Fruit fly (Drosophila melanogaster) whole organism, prepupa: ENCODE results near the gene CG5071.

ENCODE experiments used
- CG11294 ChIP-seq: fragments of 200-800 bp; sonication (Bioruptor generic); IDR thresholded peaks from 2 replicates; pipeline ENCODE4 v1.3.6; 2022; ENCODE audit warnings: missing biosample characterization, missing genetic modification characterization
- CG11762 ChIP-seq: fragments of 200-800 bp; sonication (Bioruptor generic); optimal IDR thresholded peaks from 3 replicates; lab custom pipeline; 2016; ENCODE audit warnings: missing biosample characterization, missing genetic modification characterization; ENCODE audit not compliant: insufficient read depth
- CG15336 ChIP-seq: fragments of 200-800 bp; sonication (Bioruptor generic); IDR thresholded peaks from 2 replicates; pipeline ENCODE4 v1.3.6; 2022; ENCODE audit warnings: missing biosample characterization, missing genetic modification characterization
- CG16779 ChIP-seq: fragments of 200-800 bp; sonication (Bioruptor generic); optimal IDR thresholded peaks from 3 replicates; lab custom pipeline; 2017; ENCODE audit warnings: missing biosample characterization, mild to moderate bottlenecking, missing genetic modification characterization
- CG31627 ChIP-seq: fragments of 200-800 bp; sonication (Bioruptor generic); optimal IDR thresholded peaks from 3 replicates; lab custom pipeline; 2016; ENCODE audit warnings: missing biosample characterization, missing genetic modification characterization
- CG32006 ChIP-seq: fragments of 200-800 bp; sonication (Bioruptor generic); optimal IDR thresholded peaks from 3 replicates; lab custom pipeline; 2017; ENCODE audit warnings: missing biosample characterization, mild to moderate bottlenecking, missing genetic modification characterization
- CG3919 ChIP-seq: fragments of 200-800 bp; sonication (Bioruptor generic); optimal IDR thresholded peaks from 3 replicates; lab custom pipeline; 2016; ENCODE audit warnings: missing biosample characterization, missing genetic modification characterization
- CG4318 ChIP-seq: fragments of 200-800 bp; sonication (Bioruptor generic); optimal IDR thresholded peaks from 3 replicates; lab custom pipeline; 2017; ENCODE audit warnings: missing biosample characterization, mild to moderate bottlenecking, missing genetic modification characterization
- CG6276 ChIP-seq: fragments of 200-800 bp; sonication (Bioruptor generic); optimal IDR thresholded peaks from 2 replicates; lab custom pipeline; 2017; ENCODE audit warnings: missing biosample characterization, mild to moderate bottlenecking, missing genetic modification characterization
- CG6808 ChIP-seq: fragments of 200-800 bp; sonication (Bioruptor generic); optimal IDR thresholded peaks from 3 replicates; lab custom pipeline; 2017; ENCODE audit warnings: missing biosample characterization, missing genetic modification characterization, mild to moderate bottlenecking, moderate library complexity, missing genetic modification reagents
- CG6854 ChIP-seq: fragments of 200-800 bp; sonication (Bioruptor generic); optimal IDR thresholded peaks from 2 replicates; lab custom pipeline; 2017; ENCODE audit warnings: missing biosample characterization, mild to moderate bottlenecking, missing genetic modification characterization
- CG7368 ChIP-seq: fragments of 200-800 bp; sonication (Bioruptor generic); optimal IDR thresholded peaks from 3 replicates; lab custom pipeline; 2016; ENCODE audit warnings: missing biosample characterization, missing genetic modification characterization
- CG8119 ChIP-seq: fragments of 200-800 bp; sonication (Bioruptor generic); IDR thresholded peaks from 3 replicates; pipeline ENCODE4 v1.3.6; 2022; ENCODE audit warnings: missing biosample characterization, missing genetic modification characterization
- CG8319 ChIP-seq: fragments of 200-800 bp; sonication (Bioruptor generic); optimal IDR thresholded peaks from 3 replicates; lab custom pipeline; 2016; ENCODE audit warnings: missing biosample characterization, missing genetic modification characterization
- CG8632 ChIP-seq: fragments of 200-800 bp; sonication (Bioruptor generic); optimal IDR thresholded peaks from 3 replicates; lab custom pipeline; 2016; ENCODE audit warnings: missing biosample characterization, missing genetic modification characterization
- Eip75B ChIP-seq: fragments of 200-800 bp; sonication (Bioruptor generic); optimal IDR thresholded peaks from 3 replicates; lab custom pipeline; 2016; ENCODE audit warnings: missing biosample characterization, missing genetic modification characterization
- Eip78C ChIP-seq: fragments of 200-800 bp; sonication (Bioruptor generic); peaks from one replicate; lab custom pipeline; 2016; ENCODE audit warnings: missing biosample characterization, missing genetic modification characterization
- Eip93F ChIP-seq: fragments of 200-800 bp; sonication (Bioruptor generic); optimal IDR thresholded peaks from 2 replicates; lab custom pipeline; 2016; ENCODE audit warnings: missing biosample characterization, mild to moderate bottlenecking, missing genetic modification characterization
- Hr39 ChIP-seq: fragments of 200-800 bp; sonication (Bioruptor generic); optimal IDR thresholded peaks from 2 replicates; lab custom pipeline; 2016; ENCODE audit warnings: missing biosample characterization, missing genetic modification characterization
- Hr4 ChIP-seq: fragments of 200-800 bp; sonication (Bioruptor generic); optimal IDR thresholded peaks from 3 replicates; lab custom pipeline; 2016; ENCODE audit warnings: missing biosample characterization, missing genetic modification characterization
- OdsH ChIP-seq: fragments of 200-800 bp; sonication (Bioruptor generic); optimal IDR thresholded peaks from 3 replicates; lab custom pipeline; 2016; ENCODE audit warnings: missing biosample characterization, missing genetic modification characterization
- Sox102F ChIP-seq: fragments of 200-800 bp; sonication (Bioruptor generic); optimal IDR thresholded peaks from 2 replicates; lab custom pipeline; 2016; ENCODE audit warnings: missing biosample characterization, mild to moderate bottlenecking, missing genetic modification characterization
- achi ChIP-seq: fragments of 200-800 bp; sonication (Bioruptor generic); optimal IDR thresholded peaks from 3 replicates; lab custom pipeline; 2016; ENCODE audit warnings: missing biosample characterization, missing genetic modification characterization
- cyc ChIP-seq: fragments of 200-800 bp; sonication (Bioruptor generic); optimal IDR thresholded peaks from 3 replicates; lab custom pipeline; 2016; ENCODE audit warnings: missing biosample characterization, missing genetic modification characterization
- esn ChIP-seq: fragments of 200-800 bp; sonication (Bioruptor generic); optimal IDR thresholded peaks from 2 replicates; lab custom pipeline; 2016; ENCODE audit warnings: missing biosample characterization, mild to moderate bottlenecking, missing genetic modification characterization, moderate library complexity
- fd59A ChIP-seq: fragments of 200-800 bp; sonication (Bioruptor generic); optimal IDR thresholded peaks from 2 replicates; lab custom pipeline; 2017; ENCODE audit warnings: missing biosample characterization, mild to moderate bottlenecking, missing genetic modification characterization, missing genetic modification reagents
- net ChIP-seq: fragments of 200-800 bp; sonication (Bioruptor generic); optimal IDR thresholded peaks from 3 replicates; lab custom pipeline; 2016; ENCODE audit warnings: missing biosample characterization, missing genetic modification characterization
- spab ChIP-seq: fragments of 200-800 bp; sonication (Bioruptor generic); optimal IDR thresholded peaks from 2 replicates; lab custom pipeline; 2017; ENCODE audit warnings: missing biosample characterization, mild to moderate bottlenecking, missing genetic modification characterization, missing genetic modification reagents
- svp ChIP-seq: fragments of 200-800 bp; sonication (Bioruptor generic); peaks from one replicate; lab custom pipeline; 2016; ENCODE audit warnings: missing biosample characterization, missing genetic modification characterization
- vri ChIP-seq: fragments of 200-800 bp; sonication (Bioruptor generic); optimal IDR thresholded peaks from 3 replicates; lab custom pipeline; 2016; ENCODE audit warnings: missing biosample characterization, mild to moderate bottlenecking, missing genetic modification characterization

CG5071 gene

DNA sequence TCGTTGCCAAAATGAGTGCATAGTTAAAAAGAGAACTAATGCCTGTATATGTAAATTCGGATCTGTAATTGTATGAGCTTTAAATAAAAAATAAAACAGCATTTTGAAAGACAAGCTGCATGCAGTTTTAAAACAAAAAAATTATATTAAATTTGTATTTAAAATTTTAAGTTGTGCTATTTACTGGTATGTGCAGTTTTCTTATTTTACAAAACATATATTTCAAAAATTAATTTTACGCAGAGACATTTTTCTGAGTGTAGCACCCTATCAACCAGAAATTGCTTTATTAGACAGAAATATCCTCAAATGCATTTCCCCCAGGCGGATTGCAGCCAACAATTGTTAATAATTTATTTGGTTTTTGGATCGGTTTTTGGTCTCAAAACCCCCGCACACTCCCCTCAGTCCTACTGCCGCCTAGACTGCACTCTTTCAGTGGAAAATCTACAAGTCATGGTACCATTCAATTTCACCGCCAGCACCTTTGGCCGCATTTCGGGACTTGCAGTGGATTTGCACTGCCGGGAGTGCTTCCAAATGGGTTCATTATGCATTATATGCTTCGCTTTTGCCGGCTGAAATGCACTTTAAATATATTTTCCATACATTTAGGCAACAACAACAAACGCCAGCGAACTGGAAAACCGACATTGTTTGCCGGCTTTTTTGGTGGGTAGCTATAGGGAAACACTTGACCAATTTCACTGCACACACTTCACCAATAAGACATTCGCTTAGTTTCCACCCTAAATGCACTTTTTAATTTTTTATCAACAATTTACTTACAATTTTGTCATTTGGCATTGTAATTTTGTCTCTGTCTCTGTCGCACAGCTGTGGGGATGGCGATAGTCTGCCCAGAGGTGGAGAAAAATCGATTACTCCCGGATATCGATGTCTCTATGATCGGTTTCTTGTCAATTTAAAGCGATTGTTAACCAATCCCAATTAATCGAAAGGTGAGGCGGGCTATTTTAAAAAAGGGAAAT lies 5.9 kb downstream of the CG5071 start, which contains the start of gene Npl4 (continued):
- TF ChIP-seq CG15336 (GFP tag; lab: Robert Waterston, UW) (peak; percentile 67), CG6276 (GFP tag; lab: Kevin White, UChicago) (no peak), spab (no peak), Eip78C (GFP tag; lab: Kevin White, UChicago) (peak; percentile 46), CG8632 (GFP tag; lab: Kevin White, UChicago) (no peak), OdsH (GFP tag; lab: Kevin White, UChicago) (peak; percentile 44), CG32006 (GFP tag; lab: Kevin White, UChicago) (peak; percentile 52), CG6854 (GFP tag; lab: Kevin White, UChicago) (no peak), CG11762 (GFP tag; lab: Kevin White, UChicago) (peak; percentile 35), Sox102F (GFP tag; lab: Kevin White, UChicago) (no peak)

DNA sequence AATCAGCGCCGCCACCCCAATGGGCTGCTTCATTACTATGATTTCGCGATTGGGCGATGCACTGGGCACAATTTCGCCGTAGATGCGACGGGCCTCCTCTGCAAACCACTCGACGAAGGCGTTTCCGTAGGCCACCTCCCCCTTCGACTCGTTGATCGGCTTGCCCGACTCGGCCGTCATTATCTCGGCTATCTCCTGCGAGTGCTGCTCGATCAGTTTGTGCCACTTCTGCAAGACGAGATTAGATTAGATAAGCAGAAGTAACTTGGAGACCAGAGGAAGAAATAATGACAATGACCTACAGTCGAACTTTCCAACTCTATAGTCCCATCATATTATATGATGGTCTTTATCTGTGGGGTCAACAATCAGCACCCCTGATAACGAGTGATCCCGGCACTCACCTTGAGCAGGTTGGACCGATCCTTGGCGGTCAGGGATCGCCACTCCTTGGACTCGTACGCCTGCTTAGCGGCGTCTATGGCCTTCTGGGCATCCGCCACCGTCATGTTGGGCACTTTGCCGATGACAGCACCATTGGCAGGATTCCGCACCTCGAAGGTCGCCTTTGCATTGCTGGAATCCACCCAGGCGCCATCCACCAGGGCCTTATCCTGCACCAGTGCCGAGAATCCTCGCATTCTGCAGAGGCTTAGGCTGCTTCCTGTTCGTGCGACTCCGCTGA lies 7.9 kb downstream of the CG5071 start:
- peak; percentile 92 for TF ChIP-seq svp (GFP tag; lab: Kevin White, UChicago)
- no peak for TF ChIP-seq Eip75B
- TF ChIP-seq, all 60 proteins: peak for 1

DNA sequence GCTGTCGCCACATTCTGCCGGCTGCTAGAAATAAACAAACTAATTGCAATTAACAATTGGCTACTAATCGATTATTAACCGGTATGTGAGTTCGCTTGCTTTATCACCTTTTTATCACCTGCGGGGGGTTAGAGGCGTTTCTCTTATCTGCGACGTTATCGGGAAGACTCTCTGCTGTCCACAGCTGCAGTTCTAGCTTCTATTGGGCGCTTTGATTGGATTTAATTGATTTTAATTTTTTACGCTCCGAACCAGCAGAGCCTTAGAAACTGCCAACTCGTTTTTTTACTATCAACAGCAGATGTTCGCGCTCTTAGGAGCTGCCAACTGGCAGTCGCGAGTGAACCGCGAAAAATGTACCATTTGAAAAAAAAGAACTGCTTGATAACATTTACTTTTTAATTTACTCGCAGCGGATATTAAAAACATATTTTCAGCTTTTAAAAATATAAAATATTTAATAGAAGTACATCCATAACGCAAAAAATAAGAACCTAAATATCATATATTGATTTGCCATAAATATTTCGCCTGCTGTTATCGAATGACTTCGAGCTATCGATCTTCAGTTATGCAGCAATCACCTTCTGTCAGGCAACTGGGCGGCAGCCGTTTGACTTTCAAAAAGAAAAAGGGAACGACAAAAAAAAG lies 8.5 kb downstream of the CG5071 start, which contains the start of gene Ssadh:
Gene Ssadh (minus strand): TSS at position 300 of the 651 bp plus-strand sequence.
- TF ChIP-seq CG8119 (GFP tag; lab: Robert Waterston, UW) (no peak), CG6276 (GFP tag; lab: Kevin White, UChicago) (no peak), CG6854 (GFP tag; lab: Kevin White, UChicago) (no peak), Eip78C (GFP tag; lab: Kevin White, UChicago) (peak; percentile 49), esn (GFP tag; lab: Kevin White, UChicago) (peak; percentile 6), OdsH (GFP tag; lab: Kevin White, UChicago) (no peak), CG16779 (tag; lab: Kevin White, UChicago) (no peak)

DNA sequence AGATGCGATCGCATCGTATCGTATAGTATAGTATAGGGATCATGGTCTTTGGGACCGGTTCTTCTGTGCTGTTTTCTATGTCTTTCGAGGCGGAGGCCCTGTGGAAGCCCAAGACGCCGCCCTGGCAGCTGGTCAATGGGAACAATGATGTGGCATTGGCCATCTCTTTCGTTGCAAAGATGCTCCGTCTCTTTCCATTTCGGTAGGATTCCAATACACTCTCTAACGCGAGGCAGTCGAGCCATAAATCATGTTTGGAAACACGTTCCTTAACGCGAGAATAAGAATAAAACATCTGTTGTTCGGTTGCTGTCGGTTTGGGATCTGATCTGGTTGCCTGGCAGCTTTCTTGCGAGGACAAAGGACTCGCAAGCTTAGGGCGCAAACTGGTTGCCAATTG lies 10.4 kb downstream of the CG5071 start:
- TF ChIP-seq achi (GFP tag; lab: Kevin White, UChicago) (no peak), fd59A (GFP tag; lab: Kevin White, UChicago) (no peak), Eip93F (no peak), CG31627 (GFP tag; lab: Kevin White, UChicago) (no peak), cyc (GFP tag; lab: Kevin White, UChicago) (no peak), vri (GFP tag; lab: Kevin White, UChicago) (no peak), Hr4 (GFP tag; lab: Kevin White, UChicago) (no peak), CG11294 (GFP tag; lab: Robert Waterston, UW) (no peak), CG32006 (GFP tag; lab: Kevin White, UChicago) (no peak), CG7368 (GFP tag; lab: Kevin White, UChicago) (no peak), CG3919 (no peak), CG15336 (GFP tag; lab: Robert Waterston, UW) (no peak), net (GFP tag; lab: Kevin White, UChicago) (no peak), OdsH (GFP tag; lab: Kevin White, UChicago) (no peak), CG8319 (no peak), CG6808 (no peak), Hr39 (no peak), CG4318 (GFP tag; lab: Kevin White, UChicago) (no peak)
- TF ChIP-seq, all 60 proteins: peak for 0
